Fruit fly (Drosophila melanogaster) whole organism, embryonic: ENCODE measurements around the gene awd.
A peak's percentile ranks its signal among the peaks of the same experiment; 100 is the strongest.

Experiments used
- Abd-B ChIP-seq: fragments of 200-800 bp; sonication (Bioruptor generic); optimal IDR thresholded peaks from 2 replicates; lab custom pipeline; 2018; ENCODE audit warnings: missing biosample characterization, mild to moderate bottlenecking, missing genetic modification characterization, moderate library complexity
- Atf6 ChIP-seq: fragments of 200-800 bp; sonication (Bioruptor generic); IDR thresholded peaks from 2 replicates; pipeline ENCODE4 v1.3.6; 2022; ENCODE audit warnings: missing biosample characterization, missing genetic modification characterization
- Blimp-1 ChIP-seq: fragments of 200-800 bp; sonication (Bioruptor generic); optimal IDR thresholded peaks from 3 replicates; lab custom pipeline; 2018; ENCODE audit warnings: missing biosample characterization, missing genetic modification characterization, mild to moderate bottlenecking, moderate library complexity, missing genetic modification reagents
- CG11504 ChIP-seq: fragments of 200-800 bp; sonication (Bioruptor generic); optimal IDR thresholded peaks from 3 replicates; lab custom pipeline; 2019; ENCODE audit warnings: missing biosample characterization, mild to moderate bottlenecking, missing genetic modification characterization, moderate library complexity
- CG12236 ChIP-seq: fragments of 200-800 bp; sonication (Bioruptor generic); optimal IDR thresholded peaks from 2 replicates; lab custom pipeline; 2016; ENCODE audit warnings: missing biosample characterization, missing genetic modification characterization
- CG12659 ChIP-seq: fragments of 200-800 bp; sonication (Bioruptor generic); optimal IDR thresholded peaks from 3 replicates; lab custom pipeline; 2017; ENCODE audit warnings: mild to moderate bottlenecking, missing biosample characterization, missing genetic modification reagents, missing genetic modification characterization
- CG14050 ChIP-seq: fragments of 200-800 bp; sonication (Bioruptor generic); IDR thresholded peaks from 3 replicates; pipeline ENCODE4 v1.3.6; 2022; ENCODE audit warnings: missing biosample characterization, missing genetic modification characterization
- CG14965 ChIP-seq: fragments of 200-800 bp; sonication (Bioruptor generic); optimal IDR thresholded peaks from 2 replicates; lab custom pipeline; 2016; ENCODE audit warnings: missing biosample characterization, missing genetic modification characterization, borderline replicate concordance
- CG15269 ChIP-seq: fragments of 200-800 bp; sonication (Bioruptor generic); optimal IDR thresholded peaks from 2 replicates; lab custom pipeline; 2018; ENCODE audit warnings: missing biosample characterization, mild to moderate bottlenecking, missing genetic modification characterization, moderate library complexity
- CG32767 ChIP-seq: fragments of 200-800 bp; sonication (Bioruptor generic); IDR thresholded peaks from 2 replicates; pipeline ENCODE4 v1.3.6; 2022; ENCODE audit warnings: missing biosample characterization, missing genetic modification characterization
- CG4282 ChIP-seq: fragments of 200-800 bp; sonication (Bioruptor generic); optimal IDR thresholded peaks from 2 replicates; lab custom pipeline; 2016; ENCODE audit warnings: missing biosample characterization, missing genetic modification characterization
- CG4328 ChIP-seq: fragments of 200-800 bp; sonication (Bioruptor generic); optimal IDR thresholded peaks from 3 replicates; lab custom pipeline; 2017; ENCODE audit warnings: missing biosample characterization, missing genetic modification reagents, missing genetic modification characterization
- CG4360 ChIP-seq: fragments of 200-800 bp; sonication (Bioruptor generic); IDR thresholded peaks from 2 replicates; pipeline ENCODE4 v1.3.6; 2022; ENCODE audit warnings: missing biosample characterization, missing genetic modification characterization
- CG5953 ChIP-seq: fragments of 200-800 bp; sonication (Bioruptor generic); IDR thresholded peaks from 2 replicates; pipeline ENCODE4 v1.3.6; 2022; ENCODE audit warnings: missing biosample characterization, missing genetic modification characterization
- CG9215 ChIP-seq: fragments of 200-800 bp; sonication (Bioruptor generic); IDR thresholded peaks from 2 replicates; pipeline ENCODE4 v1.3.6; 2022; ENCODE audit warnings: missing biosample characterization, missing genetic modification characterization
- CG9727 ChIP-seq: fragments of 200-800 bp; sonication (Bioruptor generic); optimal IDR thresholded peaks from 3 replicates; lab custom pipeline; 2017; ENCODE audit warnings: missing biosample characterization, mild to moderate bottlenecking, missing genetic modification characterization
- CTCF ChIP-seq: fragments of 200-800 bp; sonication (Bioruptor generic); optimal IDR thresholded peaks from 2 replicates; lab custom pipeline; 2017; ENCODE audit warnings: missing biosample characterization, mild to moderate bottlenecking, missing genetic modification characterization, moderate library complexity
- Dll ChIP-seq: fragments of 200-800 bp; sonication (Bioruptor generic); IDR thresholded peaks from 4 replicates; pipeline ENCODE4 v1.3.6; 2022; ENCODE audit warnings: missing biosample characterization, missing genetic modification characterization; ENCODE audit not compliant: partially characterized antibody
- Doc3 ChIP-seq: fragments of 200-800 bp; sonication (Bioruptor generic); IDR thresholded peaks from 3 replicates; pipeline ENCODE4 v1.3.6; 2022; ENCODE audit warnings: missing biosample characterization, missing genetic modification characterization; ENCODE audit not compliant: partially characterized antibody
- Elba2 ChIP-seq: fragments of 200-800 bp; sonication (Bioruptor generic); optimal IDR thresholded peaks from 3 replicates; lab custom pipeline; 2016; ENCODE audit warnings: missing biosample characterization, missing genetic modification characterization
- Ets97D ChIP-seq: fragments of 200-800 bp; sonication (Bioruptor generic); optimal IDR thresholded peaks from 3 replicates; lab custom pipeline; 2016; ENCODE audit warnings: missing biosample characterization, missing genetic modification characterization
- HmgD ChIP-seq: fragments of 200-800 bp; sonication (Bioruptor generic); optimal IDR thresholded peaks from 3 replicates; lab custom pipeline; 2016; ENCODE audit warnings: missing biosample characterization, missing genetic modification characterization
- Hr78 ChIP-seq, 2 experiments: fragments of 200-800 bp in 1 of 2; fragments of >200 bp in 1 of 2; sonication (Bioruptor generic) in 1 of 2; optimal IDR thresholded peaks; 2 replicates each; lab custom pipeline; 2017 to 2019; ENCODE audit warnings: missing biosample characterization in 2 of 2, missing genetic modification characterization in 2 of 2, mild to moderate bottlenecking in 1 of 2, moderate library complexity in 1 of 2
- MESR4 ChIP-seq: fragments of 200-800 bp; sonication (Bioruptor generic); optimal IDR thresholded peaks from 2 replicates; lab custom pipeline; 2018; ENCODE audit warnings: missing biosample characterization, mild to moderate bottlenecking, missing genetic modification characterization, moderate library complexity
- Oli ChIP-seq: fragments of 200-800 bp; sonication (Bioruptor generic); optimal IDR thresholded peaks from 2 replicates; lab custom pipeline; 2018; ENCODE audit warnings: missing biosample characterization, mild to moderate bottlenecking, missing genetic modification characterization, moderate library complexity
- PHDP ChIP-seq: fragments of 200-800 bp; sonication (Bioruptor generic); optimal IDR thresholded peaks from 3 replicates; lab custom pipeline; 2018; ENCODE audit warnings: missing biosample characterization, mild to moderate bottlenecking, missing genetic modification characterization, moderate library complexity
- Ptx1 ChIP-seq: fragments of 200-800 bp; sonication (Bioruptor generic); IDR thresholded peaks from 2 replicates; pipeline ENCODE4 v1.3.6; 2022; ENCODE audit warnings: missing biosample characterization, missing genetic modification characterization
- ap ChIP-seq: fragments of 200-800 bp; sonication (Bioruptor generic); IDR thresholded peaks from 2 replicates; pipeline ENCODE4 v1.3.6; 2022; ENCODE audit warnings: missing biosample characterization, missing genetic modification characterization
- cato ChIP-seq: fragments of 200-800 bp; sonication (Bioruptor generic); optimal IDR thresholded peaks from 2 replicates; lab custom pipeline; 2016; ENCODE audit warnings: missing biosample characterization, missing genetic modification characterization, borderline replicate concordance
- da ChIP-seq: fragments of 200-800 bp; sonication (Bioruptor generic); optimal IDR thresholded peaks from 2 replicates; lab custom pipeline; 2016; ENCODE audit warnings: missing biosample characterization, missing genetic modification characterization
- dm ChIP-seq: fragments of 200-800 bp; sonication (Bioruptor generic); optimal IDR thresholded peaks from 3 replicates; lab custom pipeline; 2016; ENCODE audit warnings: missing biosample characterization, missing genetic modification characterization
- dysf ChIP-seq: fragments of 200-800 bp; sonication (Bioruptor generic); IDR thresholded peaks from 3 replicates; pipeline ENCODE4 v1.3.6; 2022; ENCODE audit warnings: missing biosample characterization, missing genetic modification characterization
- ems ChIP-seq: fragments of 200-800 bp; sonication (Bioruptor generic); optimal IDR thresholded peaks from 3 replicates; lab custom pipeline; 2016; ENCODE audit warnings: missing biosample characterization, missing genetic modification characterization
- gsb ChIP-seq: fragments of 200-800 bp; sonication (Bioruptor generic); IDR thresholded peaks from 2 replicates; pipeline ENCODE4 v1.3.6; 2022; ENCODE audit warnings: missing biosample characterization, missing genetic modification characterization
- jigr1 ChIP-seq: fragments of 200-800 bp; sonication (Bioruptor generic); IDR thresholded peaks from 3 replicates; pipeline ENCODE4 v1.3.6; 2022; ENCODE audit warnings: missing biosample characterization, missing genetic modification characterization
- kah ChIP-seq: fragments of 200-800 bp; sonication (Bioruptor generic); optimal IDR thresholded peaks from 2 replicates; lab custom pipeline; 2018; ENCODE audit warnings: missing biosample characterization, mild to moderate bottlenecking, missing genetic modification characterization
- knrl ChIP-seq: fragments of 200-800 bp; sonication (Bioruptor generic); IDR thresholded peaks from 3 replicates; pipeline ENCODE4 v1.3.6; 2022; ENCODE audit warnings: missing biosample characterization, missing genetic modification characterization; ENCODE audit not compliant: partially characterized antibody
- lilli ChIP-seq: fragments of 200-800 bp; sonication (Bioruptor generic); optimal IDR thresholded peaks from 3 replicates; lab custom pipeline; 2016; ENCODE audit warnings: missing biosample characterization, missing genetic modification characterization
- luna ChIP-seq: fragments of 200-800 bp; sonication (Bioruptor generic); optimal IDR thresholded peaks from 2 replicates; lab custom pipeline; 2016; ENCODE audit warnings: missing biosample characterization, missing genetic modification characterization
- mam ChIP-seq: fragments of 200-800 bp; sonication (Bioruptor generic); optimal IDR thresholded peaks from 3 replicates; lab custom pipeline; 2016; ENCODE audit warnings: missing biosample characterization, missing genetic modification characterization
- nau ChIP-seq: fragments of 200-800 bp; sonication (Bioruptor generic); optimal IDR thresholded peaks from 3 replicates; lab custom pipeline; 2017; ENCODE audit warnings: missing biosample characterization, mild to moderate bottlenecking, missing genetic modification characterization, missing genetic modification reagents
- nom ChIP-seq: fragments of 200-800 bp; sonication (Bioruptor generic); optimal IDR thresholded peaks from 2 replicates; lab custom pipeline; 2017; ENCODE audit warnings: missing biosample characterization, missing genetic modification characterization, mild to moderate bottlenecking, moderate library complexity, missing genetic modification reagents
- pfk ChIP-seq: fragments of 200-800 bp; sonication (Bioruptor generic); optimal IDR thresholded peaks from 2 replicates; lab custom pipeline; 2018; ENCODE audit warnings: missing biosample characterization, mild to moderate bottlenecking, missing genetic modification characterization, moderate library complexity
- slou ChIP-seq: fragments of 200-800 bp; sonication (Bioruptor generic); optimal IDR thresholded peaks from 3 replicates; lab custom pipeline; 2016; ENCODE audit warnings: missing biosample characterization, missing genetic modification characterization
- tap ChIP-seq: fragments of 200-800 bp; optimal IDR thresholded peaks from 3 replicates; lab custom pipeline; 2019; ENCODE audit warnings: missing biosample characterization, mild to moderate bottlenecking, missing genetic modification characterization, moderate library complexity
- tgo ChIP-seq: fragments of 200-800 bp; sonication (Bioruptor generic); IDR thresholded peaks from 3 replicates; pipeline ENCODE4 v1.3.6; 2022; ENCODE audit warnings: missing biosample characterization, missing genetic modification characterization
- tin ChIP-seq: fragments of 200-800 bp; sonication (Bioruptor generic); optimal IDR thresholded peaks from 3 replicates; lab custom pipeline; 2016; ENCODE audit warnings: missing biosample characterization, missing genetic modification characterization
- twi ChIP-seq: fragments of 200-800 bp; optimal IDR thresholded peaks from 2 replicates; lab custom pipeline; 2019; ENCODE audit warnings: missing biosample characterization, mild to moderate bottlenecking, missing genetic modification characterization, moderate library complexity
- wdn ChIP-seq: fragments of 200-800 bp; sonication (Bioruptor generic); IDR thresholded peaks from 2 replicates; pipeline ENCODE4 v1.3.6; 2022; ENCODE audit warnings: missing biosample characterization, missing genetic modification characterization
- z ChIP-seq: fragments of 200-800 bp; sonication (Bioruptor generic); IDR thresholded peaks from 3 replicates; pipeline ENCODE4 v1.3.6; 2022; ENCODE audit warnings: missing biosample characterization, missing genetic modification characterization

The awd gene

DNA sequence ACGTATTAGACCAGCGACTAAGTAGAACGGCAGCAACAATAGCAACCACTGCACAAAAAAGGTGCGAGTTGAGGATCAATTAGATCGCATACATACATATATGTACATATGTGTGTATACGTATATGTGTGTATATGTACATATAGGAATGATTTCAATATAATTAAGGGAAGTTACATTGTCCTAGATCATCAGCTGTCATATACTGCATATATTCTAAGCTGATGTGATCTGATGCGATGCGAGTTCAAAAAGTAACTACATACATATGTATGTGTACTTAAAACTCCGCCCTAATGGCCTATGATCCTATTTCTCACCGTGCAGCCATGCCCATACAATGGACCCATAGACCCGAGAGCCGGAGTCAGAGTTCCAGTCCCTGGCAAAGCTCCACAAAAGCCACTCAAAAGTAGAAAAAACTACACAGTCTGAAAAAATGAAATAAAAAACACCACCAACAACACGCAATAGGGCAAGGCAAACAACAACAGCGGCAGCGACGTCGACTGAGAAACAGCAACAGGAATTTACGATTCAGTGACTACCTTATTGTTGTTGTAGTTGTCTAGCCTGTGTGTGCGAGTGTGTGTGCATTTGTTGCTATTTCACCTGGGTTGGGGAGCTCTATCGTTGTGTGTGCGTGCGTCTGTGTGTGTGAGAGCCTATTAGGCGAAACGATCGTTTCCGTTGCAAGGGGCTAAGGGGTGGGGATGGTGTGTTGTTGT, 22.5 kb downstream of the awd start (continued):
- TF ChIP-seq Hr78 (GFP tag; optimal IDR thresholded peaks at IDR 0.05; lab: Kevin White, UChicago), result no peak
- TF ChIP-seq lilli (GFP tag; lab: Kevin White, UChicago), result peak; percentile 9
- no peak for TF ChIP-seq Doc3 (GFP tag; lab: Robert Waterston, UW)
- TF ChIP-seq ems (GFP tag; lab: Kevin White, UChicago), result no peak
- TF ChIP-seq Ptx1, result peak; percentile 35; the same call in 1 of the 2 replicates
- TF ChIP-seq mam (GFP tag; lab: Kevin White, UChicago), result no peak
- no peak for TF ChIP-seq CG5953 (GFP tag; lab: Robert Waterston, UW)
- TF ChIP-seq CG11504 (tag; lab: Kevin White, UChicago), result peak; percentile 54
- TF ChIP-seq CG14965 (GFP tag; lab: Kevin White, UChicago), result no peak
- no peak; the same call in 2 of the 3 replicates for TF ChIP-seq tgo (GFP tag; lab: Robert Waterston, UW)
- no peak for TF ChIP-seq pfk
- peak; percentile 26; the same call in 1 of the 3 replicates for TF ChIP-seq CG14050 (GFP tag; lab: Robert Waterston, UW)
- no peak for TF ChIP-seq CG12659 (GFP tag; lab: Kevin White, UChicago)
- TF ChIP-seq Dll (GFP tag; lab: Robert Waterston, UW), result no peak
- no peak for TF ChIP-seq kah
- no peak for TF ChIP-seq da (GFP tag; lab: Kevin White, UChicago)
- TF ChIP-seq CG15269 (tag; lab: Kevin White, UChicago), result no peak
- TF ChIP-seq Oli (tag; lab: Kevin White, UChicago), result peak; percentile 40
- no peak for TF ChIP-seq jigr1 (GFP tag; lab: Robert Waterston, UW)
- peak; percentile 22 for TF ChIP-seq nau
- no peak for TF ChIP-seq dm (GFP tag; lab: Kevin White, UChicago)
- no peak for TF ChIP-seq Ets97D (GFP tag; lab: Kevin White, UChicago)
- 0 out of 3 replicates have a peak, but pooled peaks have one; percentile 32 for TF ChIP-seq z (GFP tag; lab: Robert Waterston, UW)
- TF ChIP-seq CG4282 (GFP tag; lab: Kevin White, UChicago), result no peak
- TF ChIP-seq CG9727 (GFP tag; lab: Kevin White, UChicago), result peak; percentile 46
- peak; percentile 99 for TF ChIP-seq CG4360 (GFP tag; lab: Robert Waterston, UW)
- TF ChIP-seq twi (tag; lab: Kevin White, UChicago), result no peak
- no peak for TF ChIP-seq Abd-B (GFP tag; lab: Kevin White, UChicago)
- TF ChIP-seq dysf (GFP tag; lab: Robert Waterston, UW), result peak; percentile 58; the same call in 2 of the 3 replicates
- peak; percentile 41; the same call in 1 of the 2 replicates for TF ChIP-seq CG9215 (GFP tag; lab: Robert Waterston, UW)
- TF ChIP-seq CG32767 (GFP tag; lab: Robert Waterston, UW), result no peak
- peak; percentile 34 for TF ChIP-seq Blimp-1
- no peak for TF ChIP-seq cato
- no peak for TF ChIP-seq wdn
- no peak for TF ChIP-seq PHDP (tag; lab: Kevin White, UChicago)
- no peak for TF ChIP-seq knrl (GFP tag; lab: Robert Waterston, UW)
- no peak for TF ChIP-seq slou (GFP tag; lab: Kevin White, UChicago)
- TF ChIP-seq gsb (GFP tag; lab: Robert Waterston, UW), result no peak
- no peak for TF ChIP-seq tin (GFP tag; lab: Kevin White, UChicago)
- TF ChIP-seq CTCF (GFP tag; lab: Kevin White, UChicago), result no peak
- TF ChIP-seq nom (GFP tag; lab: Kevin White, UChicago), result no peak
- TF ChIP-seq MESR4 (GFP tag; lab: Kevin White, UChicago), result no peak
- no peak for TF ChIP-seq Elba2 (GFP tag; lab: Kevin White, UChicago)
- no peak for TF ChIP-seq Atf6 (GFP tag; lab: Robert Waterston, UW)
- TF ChIP-seq HmgD (GFP tag; lab: Kevin White, UChicago), result no peak
- TF ChIP-seq CG12236 (GFP tag; lab: Kevin White, UChicago), result no peak
- no peak for TF ChIP-seq ap (GFP tag; lab: Robert Waterston, UW)
- no peak for TF ChIP-seq luna (GFP tag; lab: Kevin White, UChicago)
- TF ChIP-seq CG4328 (GFP tag; lab: Kevin White, UChicago), result no peak
- peak; percentile 23 for TF ChIP-seq tap (tag; lab: Kevin White, UChicago)
